Fruit fly (Drosophila melanogaster) whole organism, embryonic: ENCODE data around the gene Fum1.

ENCODE experiments used
- CG10565 ChIP-seq: fragments of 200-800 bp; sonication (Bioruptor generic); optimal IDR thresholded peaks from 3 replicates; lab custom pipeline; 2016; ENCODE audit warnings: missing biosample characterization, mild to moderate bottlenecking, missing genetic modification characterization
- CG11093 ChIP-seq: fragments of 200-800 bp; sonication (Bioruptor generic); IDR thresholded peaks from 3 replicates; pipeline ENCODE4 v1.3.6; 2022; ENCODE audit warnings: missing biosample characterization, missing genetic modification characterization
- CG11504 ChIP-seq: fragments of 200-800 bp; sonication (Bioruptor generic); optimal IDR thresholded peaks from 3 replicates; lab custom pipeline; 2019; ENCODE audit warnings: missing biosample characterization, mild to moderate bottlenecking, missing genetic modification characterization, moderate library complexity
- CG11696 ChIP-seq: fragments of 200-800 bp; sonication (Bioruptor generic); IDR thresholded peaks from 2 replicates; pipeline ENCODE4 v1.3.6; 2022; ENCODE audit warnings: missing biosample characterization, missing genetic modification characterization
- CG11723 ChIP-seq: fragments of 200-800 bp; sonication (Bioruptor generic); optimal IDR thresholded peaks from 2 replicates; lab custom pipeline; 2017; ENCODE audit warnings: missing biosample characterization, mild to moderate bottlenecking, missing genetic modification characterization
- CG12659 ChIP-seq: fragments of 200-800 bp; sonication (Bioruptor generic); optimal IDR thresholded peaks from 3 replicates; lab custom pipeline; 2017; ENCODE audit warnings: mild to moderate bottlenecking, missing biosample characterization, missing genetic modification reagents, missing genetic modification characterization
- CG14050 ChIP-seq: fragments of 200-800 bp; sonication (Bioruptor generic); IDR thresholded peaks from 3 replicates; pipeline ENCODE4 v1.3.6; 2022; ENCODE audit warnings: missing biosample characterization, missing genetic modification characterization
- CG15269 ChIP-seq: fragments of 200-800 bp; sonication (Bioruptor generic); optimal IDR thresholded peaks from 2 replicates; lab custom pipeline; 2018; ENCODE audit warnings: missing biosample characterization, mild to moderate bottlenecking, missing genetic modification characterization, moderate library complexity
- CG18011 ChIP-seq: fragments of 200-800 bp; sonication (Bioruptor generic); optimal IDR thresholded peaks from 2 replicates; lab custom pipeline; 2017; ENCODE audit warnings: missing biosample characterization, missing genetic modification characterization, mild to moderate bottlenecking, moderate library complexity, missing genotype
- CG18262 ChIP-seq: fragments of 200-800 bp; optimal IDR thresholded peaks from 3 replicates; lab custom pipeline; 2019; ENCODE audit warnings: missing biosample characterization, mild to moderate bottlenecking, missing genetic modification characterization, moderate library complexity
- CG2889 ChIP-seq: fragments of 200-800 bp; sonication (Bioruptor generic); IDR thresholded peaks from 3 replicates; pipeline ENCODE4 v1.3.6; 2022; ENCODE audit warnings: missing biosample characterization, missing genetic modification characterization
- CG34224 ChIP-seq: fragments of 200-800 bp; sonication (Bioruptor generic); IDR thresholded peaks from 3 replicates; pipeline ENCODE4 v1.3.6; 2022; ENCODE audit warnings: missing biosample characterization, missing genetic modification characterization; ENCODE audit not compliant: partially characterized antibody
- CG3995 ChIP-seq: fragments of 200-800 bp; sonication (Bioruptor generic); optimal IDR thresholded peaks from 3 replicates; lab custom pipeline; 2016; ENCODE audit warnings: missing biosample characterization, missing genetic modification characterization
- CG6272 ChIP-seq: fragments of 200-800 bp; sonication (Bioruptor generic); IDR thresholded peaks from 2 replicates; pipeline ENCODE4 v1.3.6; 2022; ENCODE audit warnings: missing biosample characterization, missing genetic modification characterization
- CG8290 ChIP-seq, 3 experiments: fragments of 200-800 bp; sonication (Bioruptor generic); optimal IDR thresholded peaks; 2 replicates each; lab custom pipeline; 2016 to 2019; ENCODE audit warnings: missing biosample characterization in 3 of 3, missing genetic modification characterization in 3 of 3, mild to moderate bottlenecking in 2 of 3, moderate library complexity in 1 of 3
- CG8478 ChIP-seq: fragments of >200 bp; optimal IDR thresholded peaks from 2 replicates; lab custom pipeline; 2018
- Dll ChIP-seq: fragments of 200-800 bp; sonication (Bioruptor generic); IDR thresholded peaks from 4 replicates; pipeline ENCODE4 v1.3.6; 2022; ENCODE audit warnings: missing biosample characterization, missing genetic modification characterization; ENCODE audit not compliant: partially characterized antibody
- E2f2 ChIP-seq: fragments of 200-800 bp; sonication (Bioruptor generic); IDR thresholded peaks from 2 replicates; pipeline ENCODE4 v1.3.6; 2022; ENCODE audit warnings: missing biosample characterization, missing genetic modification characterization
- Eip74EF ChIP-seq, 2 experiments: fragments of 200-800 bp in 1 of 2; fragments of >200 bp in 1 of 2; sonication (Bioruptor generic) in 1 of 2; optimal IDR thresholded peaks; 2 replicates each; lab custom pipeline; 2017 to 2019; ENCODE audit warnings: missing biosample characterization in 2 of 2, missing genetic modification characterization in 2 of 2, mild to moderate bottlenecking in 1 of 2, moderate library complexity in 1 of 2
- Elba2 ChIP-seq: fragments of 200-800 bp; sonication (Bioruptor generic); optimal IDR thresholded peaks from 3 replicates; lab custom pipeline; 2016; ENCODE audit warnings: missing biosample characterization, missing genetic modification characterization
- Gug ChIP-seq: fragments of 200-800 bp; sonication (Bioruptor generic); IDR thresholded peaks from 4 replicates; pipeline ENCODE4 v1.3.6; 2022; ENCODE audit warnings: missing biosample characterization, missing genetic modification characterization
- HLH3B ChIP-seq: fragments of 200-800 bp; sonication (Bioruptor generic); IDR thresholded peaks from 2 replicates; pipeline ENCODE4 v1.3.6; 2022; ENCODE audit warnings: missing biosample characterization, missing genetic modification characterization
- Hsf ChIP-seq: fragments of 200-800 bp; sonication (Bioruptor generic); optimal IDR thresholded peaks from 3 replicates; lab custom pipeline; 2016; ENCODE audit warnings: missing biosample characterization, missing genetic modification characterization
- Lhr ChIP-seq: fragments of 200-800 bp; sonication (Bioruptor generic); optimal IDR thresholded peaks from 3 replicates; lab custom pipeline; 2017; ENCODE audit warnings: mild to moderate bottlenecking, missing biosample characterization, missing genetic modification reagents, missing genetic modification characterization
- Mad ChIP-seq: fragments of 200-800 bp; sonication (Bioruptor generic); optimal IDR thresholded peaks from 2 replicates; lab custom pipeline; 2016; ENCODE audit warnings: missing biosample characterization, missing genetic modification characterization
- Mes4 ChIP-seq: fragments of 200-800 bp; sonication (Bioruptor generic); optimal IDR thresholded peaks from 2 replicates; lab custom pipeline; 2016; ENCODE audit warnings: missing biosample characterization, missing genetic modification characterization
- Oli ChIP-seq: fragments of 200-800 bp; sonication (Bioruptor generic); optimal IDR thresholded peaks from 2 replicates; lab custom pipeline; 2018; ENCODE audit warnings: missing biosample characterization, mild to moderate bottlenecking, missing genetic modification characterization, moderate library complexity
- amos ChIP-seq: fragments of 200-800 bp; sonication (Bioruptor generic); IDR thresholded peaks from 2 replicates; pipeline ENCODE4 v1.3.6; 2022; ENCODE audit warnings: missing biosample characterization, missing genetic modification characterization; ENCODE audit not compliant: partially characterized antibody
- dimm ChIP-seq: fragments of 200-800 bp; sonication (Bioruptor generic); IDR thresholded peaks from 2 replicates; pipeline ENCODE4 v1.3.6; 2022; ENCODE audit warnings: missing biosample characterization, missing genetic modification characterization
- dm ChIP-seq: fragments of 200-800 bp; sonication (Bioruptor generic); optimal IDR thresholded peaks from 3 replicates; lab custom pipeline; 2016; ENCODE audit warnings: missing biosample characterization, missing genetic modification characterization
- her ChIP-seq: fragments of 200-800 bp; sonication (Bioruptor generic); optimal IDR thresholded peaks from 2 replicates; lab custom pipeline; 2016; ENCODE audit warnings: missing biosample characterization, missing genetic modification characterization
- org-1 ChIP-seq: fragments of 200-800 bp; sonication (Bioruptor generic); optimal IDR thresholded peaks from 2 replicates; lab custom pipeline; 2017; ENCODE audit warnings: missing biosample characterization, missing genetic modification characterization
- pfk ChIP-seq: fragments of 200-800 bp; sonication (Bioruptor generic); optimal IDR thresholded peaks from 2 replicates; lab custom pipeline; 2018; ENCODE audit warnings: missing biosample characterization, mild to moderate bottlenecking, missing genetic modification characterization, moderate library complexity
- run ChIP-seq: fragments of 200-800 bp; sonication (Bioruptor generic); optimal IDR thresholded peaks from 3 replicates; lab custom pipeline; 2018; ENCODE audit warnings: missing biosample characterization, mild to moderate bottlenecking, missing genetic modification characterization
- scrt ChIP-seq: fragments of 200-800 bp; sonication (Bioruptor generic); optimal IDR thresholded peaks from 2 replicates; lab custom pipeline; 2018; ENCODE audit warnings: missing biosample characterization, mild to moderate bottlenecking, missing genetic modification characterization, moderate library complexity
- sd ChIP-seq: fragments of 200-800 bp; sonication (Bioruptor generic); optimal IDR thresholded peaks from 3 replicates; lab custom pipeline; 2018; ENCODE audit warnings: missing biosample characterization, mild to moderate bottlenecking, missing genetic modification characterization, moderate library complexity
- trem ChIP-seq: fragments of 200-800 bp; optimal IDR thresholded peaks from 3 replicates; lab custom pipeline; 2019; ENCODE audit warnings: missing biosample characterization, mild to moderate bottlenecking, missing genetic modification characterization, moderate library complexity
- twi ChIP-seq: fragments of 200-800 bp; optimal IDR thresholded peaks from 2 replicates; lab custom pipeline; 2019; ENCODE audit warnings: missing biosample characterization, mild to moderate bottlenecking, missing genetic modification characterization, moderate library complexity
- unc-4 ChIP-seq: fragments of 200-800 bp; sonication (Bioruptor generic); IDR thresholded peaks from 2 replicates; pipeline ENCODE4 v1.3.6; 2022; ENCODE audit warnings: missing biosample characterization, missing genetic modification characterization; ENCODE audit not compliant: partially characterized antibody
- vnd ChIP-seq: fragments of 200-800 bp; sonication (Bioruptor generic); IDR thresholded peaks from 3 replicates; pipeline ENCODE4 v1.3.6; 2022; ENCODE audit warnings: missing biosample characterization, missing genetic modification characterization; ENCODE audit not compliant: partially characterized antibody
- vvl ChIP-seq: fragments of 200-800 bp; sonication (Bioruptor generic); IDR thresholded peaks from 2 replicates; pipeline ENCODE4 v1.3.6; 2022; ENCODE audit warnings: missing biosample characterization, missing genetic modification characterization

The Fum1 gene

dm6 chrX:6726758-6727490, 48.7 kb downstream of the Fum1 start (continued):
- 0 out of 2 replicates have a peak, but pooled peaks have one; percentile 24 for TF ChIP-seq vvl (GFP tag; lab: Robert Waterston, UW)
- TF ChIP-seq scrt (GFP tag; lab: Kevin White, UChicago) = no peak
- peak; percentile 7 for TF ChIP-seq CG18011 (GFP tag; lab: Kevin White, UChicago)
- no peak for TF ChIP-seq Hsf
- no peak for TF ChIP-seq Mad (GFP tag; lab: Kevin White, UChicago)
- 0 out of 2 replicates have a peak, but pooled peaks have one; percentile 20 for TF ChIP-seq CG6272 (GFP tag; lab: Robert Waterston, UW)
- no peak for TF ChIP-seq org-1 (GFP tag; lab: Kevin White, UChicago)
- peak; percentile 63 for TF ChIP-seq E2f2 (GFP tag; lab: Robert Waterston, UW)
- TF ChIP-seq run (tag; lab: Kevin White, UChicago) = no peak
- TF ChIP-seq CG14050 = no peak
- 0 out of 4 replicates have a peak, but pooled peaks have one; percentile 12 for TF ChIP-seq Dll (GFP tag; lab: Robert Waterston, UW)
- no peak for TF ChIP-seq CG11723 (GFP tag; lab: Kevin White, UChicago)
- no peak for TF ChIP-seq Elba2 (GFP tag; lab: Kevin White, UChicago)
- TF ChIP-seq amos (GFP tag; lab: Robert Waterston, UW) = 0 out of 2 replicates have a peak, but pooled peaks have one; percentile 11
- TF ChIP-seq CG10565 (GFP tag; lab: Kevin White, UChicago) = no peak
- TF ChIP-seq CG2889 (GFP tag; lab: Robert Waterston, UW) = no peak
- TF ChIP-seq Lhr (GFP tag; lab: Kevin White, UChicago) = no peak
- no peak for TF ChIP-seq CG11504
- TF ChIP-seq CG11696 (GFP tag; lab: Robert Waterston, UW) = no peak
- TF ChIP-seq Mes4 (GFP tag; lab: Kevin White, UChicago) = no peak
- no peak for TF ChIP-seq CG34224 (GFP tag; lab: Robert Waterston, UW)
- no peak for TF ChIP-seq sd
- TF ChIP-seq CG15269 = no peak
- no peak for TF ChIP-seq unc-4
- TF ChIP-seq Gug = no peak
- TF ChIP-seq vnd = no peak
- peak; percentile 93 for TF ChIP-seq pfk (GFP tag; lab: Kevin White, UChicago)
- TF ChIP-seq CG8290 (GFP tag; optimal IDR thresholded peaks at IDR 0.05; lab: Kevin White, UChicago) = peak; percentile 15
- peak in 1 of 2 experiments; percentile 27 for TF ChIP-seq CG8290 (tag; optimal IDR thresholded peaks at IDR 0.05; lab: Kevin White, UChicago)
- TF ChIP-seq Eip74EF (GFP tag; optimal IDR thresholded peaks at IDR 0.05; lab: Kevin White, UChicago) = no peak
- TF ChIP-seq CG18262 (tag; lab: Kevin White, UChicago) = no peak
- no peak for TF ChIP-seq trem (tag; lab: Kevin White, UChicago)
- no peak for TF ChIP-seq CG8478
- peak; percentile 20 for TF ChIP-seq CG3995 (GFP tag; lab: Kevin White, UChicago)
- no peak for TF ChIP-seq her
- TF ChIP-seq dimm = no peak
- no peak for TF ChIP-seq dm
- no peak for TF ChIP-seq twi
- no peak for TF ChIP-seq CG11093 (GFP tag; lab: Robert Waterston, UW)
- TF ChIP-seq Oli = no peak
- no peak for TF ChIP-seq HLH3B (GFP tag; lab: Robert Waterston, UW)
- TF ChIP-seq CG12659 = no peak
